Worm (Caenorhabditis elegans): ENCODE data around the gene rib-2.

Gene rib-2

DNA sequence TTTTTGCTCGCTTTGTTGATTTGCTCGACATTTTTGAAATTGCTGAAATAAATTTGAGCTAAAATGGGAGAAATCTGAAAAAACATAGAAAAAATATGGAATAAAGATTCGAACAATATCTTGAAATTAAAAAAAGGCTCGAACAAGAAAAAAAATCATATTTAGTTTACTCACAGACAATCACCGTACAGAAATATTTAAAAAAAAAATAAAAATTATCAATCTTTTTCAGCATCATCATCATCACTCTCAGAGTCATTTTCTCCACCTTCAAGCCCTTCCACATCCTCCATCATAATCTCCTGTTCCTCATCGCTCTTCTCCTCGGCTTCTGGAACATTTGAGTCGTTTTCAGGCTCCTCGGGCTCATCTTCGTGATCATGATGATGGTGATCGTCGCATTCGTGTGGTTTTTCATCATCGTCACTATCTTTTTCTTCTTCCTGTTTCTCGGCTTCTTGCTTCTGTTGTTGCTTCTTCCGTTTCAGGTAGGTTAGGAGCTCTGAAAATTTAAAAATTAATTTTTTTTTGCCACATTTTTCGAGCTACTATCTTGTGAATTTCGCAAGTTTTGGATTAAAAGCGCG lies 13.0 kb downstream of the rib-2 start, which contains the start of gene hpl-2:
hpl-2 (minus strand) TSS at position 51 of the 587 bp plus-strand sequence.
- TF ChIP-seq efl-1 (optimal IDR thresholded peaks at IDR 0.05), result no peak
- TF ChIP-seq efl-1 (GFP tag; optimal IDR thresholded peaks at IDR 0.05 in 1 of 2), result peak in 1 of 2 experiments; percentile 93
- TF ChIP-seq ama-1 (optimal IDR thresholded peaks at IDR 0.05), result no peak

DNA sequence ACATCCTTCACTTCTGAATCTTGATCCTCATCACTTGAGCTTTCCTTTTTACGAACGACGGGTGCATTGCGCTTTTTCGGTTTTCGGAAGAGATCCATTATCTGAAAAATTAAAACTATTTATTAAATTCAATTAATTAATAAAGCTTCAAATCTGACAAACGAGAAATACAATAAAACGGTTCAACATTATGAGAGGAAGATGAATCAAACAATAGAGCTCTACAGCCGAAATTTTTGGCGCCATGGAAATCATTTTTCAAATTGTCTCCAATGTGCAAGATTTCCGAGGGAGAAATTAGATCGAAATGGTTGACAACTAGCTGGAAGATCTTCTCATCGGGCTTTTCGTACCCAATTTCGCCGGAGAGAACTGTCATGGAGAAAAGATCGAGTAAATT lies 14.9 kb downstream of the rib-2 start, which contains the start of gene rnf-113:
rnf-113 (minus strand) TSS at position 101 of the 400 bp plus-strand sequence.
- no peak for TF ChIP-seq efl-3 (GFP tag; optimal IDR thresholded peaks at IDR 0.05)
- no peak for TF ChIP-seq ceh-82 (tag; optimal IDR thresholded peaks at IDR 0.05)
- TF ChIP-seq nhr-71 (tag; optimal IDR thresholded peaks at IDR 0.05), result no peak
- TF ChIP-seq ztf-11 (tag; optimal IDR thresholded peaks at IDR 0.05), result no peak
- no peak for TF ChIP-seq nhr-76 (tag; optimal IDR thresholded peaks at IDR 0.05)
- no peak for TF ChIP-seq aly-2 (tag; optimal IDR thresholded peaks at IDR 0.05)
- TF ChIP-seq lin-15B (tag; optimal IDR thresholded peaks at IDR 0.05), result no peak
- no peak for TF ChIP-seq nhr-84 (tag; optimal IDR thresholded peaks at IDR 0.05)
- no peak for TF ChIP-seq ama-1 (optimal IDR thresholded peaks at IDR 0.05)
- no peak for TF ChIP-seq pag-3 (tag; optimal IDR thresholded peaks at IDR 0.05; ENCODE audit: borderline replicate concordance, insufficient read depth)
- no peak for TF ChIP-seq unc-130 (tag; optimal IDR thresholded peaks at IDR 0.05)
- no peak for TF ChIP-seq pqm-1 (tag; optimal IDR thresholded peaks at IDR 0.05)
- TF ChIP-seq nhr-19 (GFP tag; conservative IDR thresholded peaks at IDR 0.05), result no peak
- no peak for TF ChIP-seq ets-5 (GFP tag; IDR thresholded peaks at IDR 0.05)
- TF ChIP-seq dsc-1 (tag; optimal IDR thresholded peaks at IDR 0.05), result no peak
- no peak for TF ChIP-seq hlh-17 (GFP tag; optimal IDR thresholded peaks at IDR 0.05; ENCODE audit: borderline replicate concordance)
- TF ChIP-seq fkh-10 (GFP tag; optimal IDR thresholded peaks at IDR 0.05), result no peak

DNA sequence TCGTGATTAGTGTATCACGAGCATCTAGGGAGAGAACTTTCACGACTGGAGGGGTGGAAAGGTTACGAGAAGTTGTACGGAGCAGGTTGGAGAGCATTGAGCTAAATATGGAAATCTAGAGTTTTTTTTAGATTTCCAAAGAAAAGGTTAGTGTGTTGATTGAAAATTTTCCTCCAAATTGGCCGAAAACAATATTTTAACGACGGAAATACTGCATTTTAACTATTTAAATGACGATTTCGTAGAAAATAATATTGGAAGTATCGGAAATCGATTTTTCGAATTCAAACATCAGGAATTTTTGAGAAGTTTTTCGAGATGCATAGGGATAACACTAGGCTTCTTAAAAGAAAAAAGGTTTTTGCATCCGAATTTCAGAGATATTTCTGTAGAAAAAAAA lies 15.8 kb downstream of the rib-2 start, which contains the start of gene K01G5.10:
K01G5.10 (minus strand) TSS at position 101 of the 400 bp plus-strand sequence.
- TF ChIP-seq irx-1 (tag; optimal IDR thresholded peaks at IDR 0.05) (no peak), ztf-4 (tag; optimal IDR thresholded peaks at IDR 0.05) (no peak), unc-62 (GFP tag; optimal IDR thresholded peaks at IDR 0.05) (no peak)

- TF ChIP-seq blmp-1 (tag; optimal IDR thresholded peaks at IDR 0.05), result peak; percentile 82
- peak; percentile 89; the same call in 1 of the 2 replicates for TF ChIP-seq ets-5 (GFP tag; IDR thresholded peaks at IDR 0.05)
- peak; percentile 100 for TF ChIP-seq egl-13 (tag; optimal IDR thresholded peaks at IDR 0.05)
- TF ChIP-seq ztf-11 (tag; optimal IDR thresholded peaks at IDR 0.05), result peak in 1 of 2 experiments; percentile 100
- peak; percentile 19 for TF ChIP-seq unc-30 (tag; optimal IDR thresholded peaks at IDR 0.05)
- peak; percentile 100 for TF ChIP-seq efl-1 (optimal IDR thresholded peaks at IDR 0.05)
- peak; percentile 99 to 100 for TF ChIP-seq efl-1 (GFP tag; optimal IDR thresholded peaks at IDR 0.05 in 1 of 2)
- peak; percentile 100 for TF ChIP-seq nhr-85 (tag)
- peak; percentile 100 for TF ChIP-seq fkh-10 (GFP tag; optimal IDR thresholded peaks at IDR 0.05)
- peak; percentile 99 for TF ChIP-seq ceh-8 (GFP tag; optimal IDR thresholded peaks at IDR 0.05)
- peak; percentile 100 for TF ChIP-seq ceh-82 (tag; optimal IDR thresholded peaks at IDR 0.05)
- TF ChIP-seq lin-15B (tag; optimal IDR thresholded peaks at IDR 0.05), result peak; percentile 100
- peak; percentile 99 for TF ChIP-seq nhr-237 (tag; optimal IDR thresholded peaks at IDR 0.05)
- TF ChIP-seq mab-9 (GFP tag; IDR thresholded peaks at IDR 0.05), result peak; percentile 100
- TF ChIP-seq aha-1 (tag; optimal IDR thresholded peaks at IDR 0.05), result peak; percentile 98
- TF ChIP-seq ceh-90 (tag; optimal IDR thresholded peaks at IDR 0.05), result peak; percentile 84
- peak; percentile 81 for TF ChIP-seq efl-3 (GFP tag; optimal IDR thresholded peaks at IDR 0.05)
- peak; percentile 100 for TF ChIP-seq C16A3.4 (tag; optimal IDR thresholded peaks at IDR 0.05)
- TF ChIP-seq C04F5.9 (tag; optimal IDR thresholded peaks at IDR 0.05), result peak; percentile 98
- TF ChIP-seq C34B4.2 (tag; optimal IDR thresholded peaks at IDR 0.05), result peak; percentile 96
- peak; percentile 100 for TF ChIP-seq unc-98 (GFP tag; IDR thresholded peaks at IDR 0.05)
- peak; percentile 99 for TF ChIP-seq skn-1 (tag; optimal IDR thresholded peaks at IDR 0.05)
- TF ChIP-seq lsy-2 (tag; optimal IDR thresholded peaks at IDR 0.05), result peak; percentile 98 to 99
- TF ChIP-seq fkh-4 (tag; optimal IDR thresholded peaks at IDR 0.05; ENCODE audit: borderline replicate concordance), result peak; percentile 98
- peak; percentile 99 for TF ChIP-seq lir-3 (tag; optimal IDR thresholded peaks at IDR 0.05; ENCODE audit: poor library complexity)
- TF ChIP-seq hlh-4 (tag; optimal IDR thresholded peaks at IDR 0.05), result peak; percentile 48
- TF ChIP-seq nhr-19 (GFP tag; conservative IDR thresholded peaks at IDR 0.05), result peak; percentile 100
- TF ChIP-seq grh-1 (GFP tag; IDR thresholded peaks at IDR 0.05), result peak; percentile 99
- no peak for TF ChIP-seq alr-1 (tag; optimal IDR thresholded peaks at IDR 0.05; ENCODE audit: borderline replicate concordance)
- TF ChIP-seq aly-2 (tag; optimal IDR thresholded peaks at IDR 0.05), result peak; percentile 97
Measured at ce11 chrIII:10759050-10760023, 16.7 kb downstream of the rib-2 start, which contains the start of gene tasp-1. TSS of gene tasp-1 (plus strand) at chrIII:10759307.

Data from whole organism, L1 larva.